Worm (Caenorhabditis elegans): Measurements from ENCODE around the gene glb-30.
A peak's percentile ranks its signal among the peaks of the same experiment; 100 is the strongest.

The glb-30 gene

ce11 chrIII:1616245-1617026 lies 52.0 kb downstream of the glb-30 start (continued):
- no peak for TF ChIP-seq tag-97 (GFP tag; IDR thresholded peaks at IDR 0.05)
- 0 out of 2 replicates have a peak, but pooled peaks have one; percentile 19 for TF ChIP-seq daf-8 (GFP tag; IDR thresholded peaks at IDR 0.05)
- no peak for TF ChIP-seq ceh-28 (tag; optimal IDR thresholded peaks at IDR 0.05)
- no peak for TF ChIP-seq lin-1 (GFP tag; IDR thresholded peaks at IDR 0.05)
- no peak for TF ChIP-seq lin-29 (GFP tag; IDR thresholded peaks at IDR 0.05)
- no peak for TF ChIP-seq fkh-10 (GFP tag; optimal IDR thresholded peaks at IDR 0.05)

All from whole organism, L4 larva.